Worm (Caenorhabditis elegans) whole organism, L2 larva: ENCODE data around the gene F53F1.6.

ENCODE experiments used
- C34F6.9 ChIP-seq: fragments of 150-350 bp; optimal IDR thresholded peaks from 2 replicates; lab custom pipeline; 2014; ENCODE audit warnings: missing biosample characterization, missing genetic modification characterization
- F13H6.1 ChIP-seq: sonication (generic microtip); optimal IDR thresholded peaks from 2 replicates; lab custom pipeline; 2016; ENCODE audit warnings: missing genetic modification characterization, missing compliant biosample characterization
- R02D3.7 ChIP-seq: fragments of 150-350 bp; optimal IDR thresholded peaks from 2 replicates; lab custom pipeline; 2014; ENCODE audit warnings: missing biosample characterization, missing genetic modification characterization
- Y55F3AM.14 ChIP-seq: fragments of 200-800 bp; sonication (Bioruptor generic); optimal IDR thresholded peaks from 2 replicates; lab custom pipeline; 2018; ENCODE audit warnings: mild to moderate bottlenecking, missing genetic modification characterization, missing compliant biosample characterization
- ZK546.5 ChIP-seq: sonication (generic microtip); optimal IDR thresholded peaks from 2 replicates; lab custom pipeline; 2017; ENCODE audit warnings: missing biosample characterization, missing genetic modification characterization
- alr-1 ChIP-seq: fragments of 150-350 bp; optimal IDR thresholded peaks from 2 replicates; lab custom pipeline; 2014; ENCODE audit warnings: missing biosample characterization, missing genetic modification characterization
- aly-2 ChIP-seq: fragments of 150-350 bp; optimal IDR thresholded peaks from 2 replicates; lab custom pipeline; 2014; ENCODE audit warnings: missing biosample characterization, missing genetic modification characterization
- ama-1 ChIP-seq: fragments of 150-350 bp; optimal IDR thresholded peaks from 2 replicates; lab custom pipeline; 2018; ENCODE audit warnings: inconsistent platforms
- ceh-16 ChIP-seq: fragments of 150-350 bp; optimal IDR thresholded peaks from 2 replicates; lab custom pipeline; 2014; ENCODE audit warnings: missing biosample characterization, missing genetic modification characterization
- ceh-82 ChIP-seq: fragments of 150-350 bp; optimal IDR thresholded peaks from 2 replicates; lab custom pipeline; 2014; ENCODE audit warnings: missing biosample characterization, missing genetic modification characterization
- crh-2 ChIP-seq: sonication (generic microtip); optimal IDR thresholded peaks from 2 replicates; lab custom pipeline; 2017; ENCODE audit warnings: missing biosample characterization, missing genetic modification characterization
- dmd-4 ChIP-seq: sonication (generic microtip); optimal IDR thresholded peaks from 2 replicates; lab custom pipeline; 2017; ENCODE audit warnings: missing biosample characterization, missing genetic modification characterization
- egl-27 ChIP-seq: sonication (generic microtip); optimal IDR thresholded peaks from 3 replicates; lab custom pipeline; 2017; ENCODE audit warnings: missing biosample characterization, missing genetic modification reagents, missing genetic modification characterization
- elt-1 ChIP-seq: fragments of 150-350 bp; optimal IDR thresholded peaks from 2 replicates; lab custom pipeline; 2014; ENCODE audit warnings: missing biosample characterization, missing genetic modification characterization
- elt-3 ChIP-seq: sonication (generic microtip); optimal IDR thresholded peaks from 2 replicates; lab custom pipeline; 2017; ENCODE audit warnings: missing biosample characterization, missing genetic modification characterization
- gmeb-1 ChIP-seq: fragments of 150-350 bp; optimal IDR thresholded peaks from 2 replicates; lab custom pipeline; 2014; ENCODE audit warnings: missing biosample characterization, missing genetic modification characterization
- lin-11 ChIP-seq: fragments of 150-350 bp; sonication (generic microtip); optimal IDR thresholded peaks from 2 replicates; lab custom pipeline; 2014; ENCODE audit warnings: missing biosample characterization, missing genetic modification characterization, inconsistent platforms, mixed read lengths
- lin-39 ChIP-seq: fragments of 150-350 bp; optimal IDR thresholded peaks from 2 replicates; lab custom pipeline; 2014; ENCODE audit warnings: missing biosample characterization, missing genetic modification reagents, missing genetic modification characterization
- lsy-2 ChIP-seq, 2 experiments: fragments of 150-350 bp in 1 of 2; sonication (generic microtip) in 1 of 2; optimal IDR thresholded peaks; 2 replicates each; lab custom pipeline; 2014 to 2017; ENCODE audit warnings: missing biosample characterization in 2 of 2, missing genetic modification characterization in 2 of 2
- mab-5 ChIP-seq: fragments of 150-350 bp; optimal IDR thresholded peaks from 2 replicates; lab custom pipeline; 2014; ENCODE audit warnings: missing biosample characterization, missing genetic modification characterization
- mbf-1 ChIP-seq: sonication (generic microtip); optimal IDR thresholded peaks from 2 replicates; lab custom pipeline; 2017; ENCODE audit warnings: missing biosample characterization, missing genetic modification characterization
- mdl-1 ChIP-seq, 2 experiments: fragments of 150-350 bp in 1 of 2; sonication (generic microtip) in 1 of 2; optimal IDR thresholded peaks; 2 replicates each; lab custom pipeline; 2017; ENCODE audit warnings: missing biosample characterization in 2 of 2, missing genetic modification characterization in 2 of 2
- nhr-11 ChIP-seq: fragments of 150-350 bp; optimal IDR thresholded peaks from 2 replicates; lab custom pipeline; 2014; ENCODE audit warnings: missing biosample characterization, missing genetic modification characterization
- nhr-12 ChIP-seq: fragments of 150-350 bp; optimal IDR thresholded peaks from 2 replicates; lab custom pipeline; 2014; ENCODE audit warnings: missing biosample characterization, missing genetic modification characterization
- nhr-129 ChIP-seq: fragments of 150-350 bp; optimal IDR thresholded peaks from 2 replicates; lab custom pipeline; 2014; ENCODE audit warnings: missing biosample characterization, missing genetic modification characterization
- nhr-21 ChIP-seq: fragments of 150-350 bp; optimal IDR thresholded peaks from 2 replicates; lab custom pipeline; 2014; ENCODE audit warnings: missing biosample characterization, missing genetic modification characterization
- nhr-23 ChIP-seq: fragments of 150-350 bp; optimal IDR thresholded peaks from 2 replicates; lab custom pipeline; 2014; ENCODE audit warnings: missing biosample characterization, missing genetic modification reagents, missing genetic modification characterization
- nhr-237 ChIP-seq: fragments of 150-350 bp; optimal IDR thresholded peaks from 2 replicates; lab custom pipeline; 2014; ENCODE audit warnings: missing biosample characterization, missing genetic modification characterization
- nhr-6 ChIP-seq: fragments of 150-350 bp; optimal IDR thresholded peaks from 2 replicates; lab custom pipeline; 2014; ENCODE audit warnings: missing biosample characterization, missing genetic modification characterization
- peb-1 ChIP-seq: fragments of 150-350 bp; optimal IDR thresholded peaks from 2 replicates; lab custom pipeline; 2014; ENCODE audit warnings: missing biosample characterization, missing genetic modification characterization
- sem-4 ChIP-seq: fragments of 150-350 bp; optimal IDR thresholded peaks from 2 replicates; lab custom pipeline; 2014; ENCODE audit warnings: missing biosample characterization, missing genetic modification reagents, missing genetic modification characterization
- skn-1 ChIP-seq: sonication (generic microtip); optimal IDR thresholded peaks from 2 replicates; lab custom pipeline; 2017; ENCODE audit warnings: missing biosample characterization, missing genetic modification characterization
- sma-3 ChIP-seq: sonication (generic microtip); optimal IDR thresholded peaks from 2 replicates; lab custom pipeline; 2016; ENCODE audit warnings: missing genetic modification reagents, missing genetic modification characterization, missing compliant biosample characterization
- sma-9 ChIP-seq, 2 experiments: fragments of 150-350 bp in 1 of 2; sonication (generic microtip) in 1 of 2; optimal IDR thresholded peaks; 2 replicates each; lab custom pipeline; 2014 to 2016; ENCODE audit warnings: missing genetic modification characterization in 2 of 2, mild to moderate bottlenecking in 1 of 2, missing biosample characterization in 1 of 2, missing compliant biosample characterization in 1 of 2, missing genetic modification reagents in 1 of 2, moderate library complexity in 1 of 2
- snpc-4 ChIP-seq: fragments of 150-350 bp; optimal IDR thresholded peaks from 2 replicates; lab custom pipeline; 2014; ENCODE audit warnings: missing biosample characterization, missing genetic modification characterization
- ztf-1 ChIP-seq: fragments of 200-800 bp; sonication (Bioruptor generic); conservative IDR thresholded peaks from 2 replicates; pipeline ENCODE4 v1.3.6; 2022; ENCODE audit warnings: missing genetic modification characterization, missing compliant biosample characterization
- ztf-4 ChIP-seq: fragments of 150-350 bp; optimal IDR thresholded peaks from 2 replicates; lab custom pipeline; 2014; ENCODE audit warnings: missing biosample characterization, missing genetic modification characterization

Gene F53F1.6

DNA sequence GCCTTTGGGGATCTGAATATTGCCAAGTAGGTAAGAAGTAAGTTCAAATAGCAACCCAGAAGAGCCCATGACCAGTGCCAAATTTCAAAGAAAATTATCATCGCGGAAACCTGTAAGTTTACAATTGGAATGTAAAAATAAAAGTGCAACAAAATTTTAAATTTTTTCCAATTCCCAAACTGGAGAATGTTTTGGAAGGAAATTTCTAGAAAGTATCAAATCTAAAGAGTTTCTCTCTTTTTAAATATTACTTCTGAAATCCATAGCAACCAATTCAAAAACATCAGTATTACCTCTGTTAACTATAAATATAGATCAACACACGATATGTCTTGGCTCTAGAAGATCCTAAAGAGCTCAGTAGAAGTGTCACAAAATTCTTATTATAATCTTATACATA, 11.2 kb upstream of the F53F1.6 start, which contains the start of gene srd-19:
srd-19 (minus strand) TSS at position 101 of the 400 bp plus-strand sequence.
- no peak for TF ChIP-seq ceh-16 (tag; lab: Kevin White, UChicago)
- no peak for TF ChIP-seq elt-3 (tag; lab: Kevin White, UChicago)
- TF ChIP-seq dmd-4 (tag; lab: Kevin White, UChicago): no peak
- TF ChIP-seq peb-1: no peak
- no peak for TF ChIP-seq sma-9 (GFP tag; optimal IDR thresholded peaks at IDR 0.05; lab: Kevin White, UChicago)
- TF ChIP-seq sma-9 (tag; optimal IDR thresholded peaks at IDR 0.05; lab: Kevin White, UChicago): no peak
- no peak for TF ChIP-seq elt-1 (tag; lab: Kevin White, UChicago)
- TF ChIP-seq nhr-21: no peak
- no peak for TF ChIP-seq mab-5 (tag; lab: Kevin White, UChicago)
- TF ChIP-seq snpc-4 (tag; lab: Kevin White, UChicago): no peak
- no peak for TF ChIP-seq ztf-1 (GFP tag; lab: Robert Waterston, UW)

DNA sequence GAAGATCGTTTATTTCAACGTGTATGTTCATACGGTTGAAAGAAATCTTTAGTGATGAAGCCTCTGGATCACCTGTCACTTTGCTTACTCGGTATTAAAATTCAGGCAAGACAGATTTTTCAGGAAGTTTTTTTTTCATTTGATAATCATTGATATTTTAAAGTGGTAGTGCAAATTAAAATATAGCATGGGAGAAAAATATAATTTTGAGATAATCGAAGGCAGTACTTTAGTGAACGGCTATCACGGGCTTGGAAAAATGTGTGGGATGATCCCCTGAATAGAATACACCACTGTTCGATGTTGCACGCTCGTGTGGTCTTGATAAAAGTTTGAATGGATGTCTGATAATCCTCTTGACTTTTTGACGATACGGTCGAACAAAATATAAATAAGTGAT, 10.0 kb upstream of the F53F1.6 start:
- TF ChIP-seq dmd-4 (tag; lab: Kevin White, UChicago) (no peak), ZK546.5 (no peak), nhr-129 (tag; lab: Kevin White, UChicago) (no peak), nhr-23 (tag; lab: Kevin White, UChicago) (no peak), mdl-1 (tag; optimal IDR thresholded peaks at IDR 0.05; lab: Kevin White, UChicago) (no peak), C34F6.9 (no peak), gmeb-1 (no peak), nhr-21 (no peak), mab-5 (tag; lab: Kevin White, UChicago) (no peak), ama-1 (no peak), ztf-4 (tag; lab: Kevin White, UChicago) (no peak), crh-2 (tag; lab: Kevin White, UChicago) (no peak), Y55F3AM.14 (no peak), nhr-12 (no peak), nhr-11 (no peak), lin-11 (tag; lab: Kevin White, UChicago) (no peak), ceh-82 (no peak)
- TF ChIP-seq, all 48 proteins: peak for 0

DNA sequence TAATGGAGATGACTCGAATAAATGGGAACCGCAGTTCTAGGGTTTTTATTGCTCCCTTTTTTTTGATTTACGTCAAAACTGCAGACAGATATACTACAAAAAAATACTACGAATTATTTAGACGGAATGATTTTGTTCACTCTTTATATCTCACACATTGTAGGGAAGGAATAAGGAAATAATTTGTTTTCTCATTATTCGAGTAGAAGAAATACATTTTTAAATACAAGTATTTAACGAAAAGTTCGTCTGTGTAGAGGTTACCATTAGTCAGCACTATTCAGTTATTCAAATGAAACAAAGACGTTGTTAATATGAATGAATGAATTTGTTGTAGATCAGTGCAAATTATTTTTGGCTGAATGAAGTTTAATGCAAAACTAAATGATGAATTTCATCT, 9.4 kb upstream of the F53F1.6 start, which contains the start of gene srd-18:
srd-18 (minus strand) TSS at position 101 of the 400 bp plus-strand sequence.
- TF ChIP-seq egl-27 (tag; lab: Kevin White, UChicago): no peak
- TF ChIP-seq lsy-2 (tag; optimal IDR thresholded peaks at IDR 0.05; lab: Kevin White, UChicago): no peak
- no peak for TF ChIP-seq skn-1
- TF ChIP-seq sma-9 (GFP tag; optimal IDR thresholded peaks at IDR 0.05; lab: Kevin White, UChicago): no peak
- TF ChIP-seq sma-9 (tag; optimal IDR thresholded peaks at IDR 0.05; lab: Kevin White, UChicago): no peak
- TF ChIP-seq lin-11 (tag; lab: Kevin White, UChicago): no peak
- no peak for TF ChIP-seq lin-39 (tag; lab: Kevin White, UChicago)
- TF ChIP-seq R02D3.7 (tag; lab: Kevin White, UChicago): no peak
- TF ChIP-seq elt-1 (tag; lab: Kevin White, UChicago): no peak
- no peak for TF ChIP-seq sem-4 (tag; lab: Kevin White, UChicago)
- no peak for TF ChIP-seq dmd-4 (tag; lab: Kevin White, UChicago)
- TF ChIP-seq F13H6.1 (tag; lab: Kevin White, UChicago): no peak
- no peak for TF ChIP-seq nhr-21
- no peak for TF ChIP-seq alr-1 (tag; lab: Kevin White, UChicago)
- TF ChIP-seq, all 48 proteins: peak for 0

DNA sequence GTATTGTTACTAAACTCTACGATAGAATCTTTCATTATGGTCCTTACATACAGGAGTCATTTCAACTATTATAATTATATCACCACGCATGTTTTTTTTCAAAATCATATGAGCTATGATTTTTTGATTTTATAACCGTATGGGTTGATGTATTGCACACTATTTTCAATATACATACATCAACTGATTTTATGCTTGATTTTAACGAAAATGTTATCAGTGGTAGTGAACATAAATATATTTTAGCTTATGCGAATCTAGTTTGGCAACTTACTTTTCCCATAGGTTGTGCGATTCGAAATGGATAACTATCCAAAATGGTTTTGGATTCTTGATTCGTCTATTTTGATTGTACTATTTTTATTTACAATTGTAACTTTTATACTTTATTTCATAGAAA, 6.2 kb upstream of the F53F1.6 start, which contains the start of gene srv-10:
srv-10 (plus strand) TSS at position 301 of the 400 bp plus-strand sequence.
- TF ChIP-seq sma-9 (GFP tag; optimal IDR thresholded peaks at IDR 0.05; lab: Kevin White, UChicago): no peak
- no peak for TF ChIP-seq sma-9 (tag; optimal IDR thresholded peaks at IDR 0.05; lab: Kevin White, UChicago)
- TF ChIP-seq mbf-1: no peak
- no peak for TF ChIP-seq nhr-12
- TF ChIP-seq R02D3.7 (tag; lab: Kevin White, UChicago): no peak

DNA sequence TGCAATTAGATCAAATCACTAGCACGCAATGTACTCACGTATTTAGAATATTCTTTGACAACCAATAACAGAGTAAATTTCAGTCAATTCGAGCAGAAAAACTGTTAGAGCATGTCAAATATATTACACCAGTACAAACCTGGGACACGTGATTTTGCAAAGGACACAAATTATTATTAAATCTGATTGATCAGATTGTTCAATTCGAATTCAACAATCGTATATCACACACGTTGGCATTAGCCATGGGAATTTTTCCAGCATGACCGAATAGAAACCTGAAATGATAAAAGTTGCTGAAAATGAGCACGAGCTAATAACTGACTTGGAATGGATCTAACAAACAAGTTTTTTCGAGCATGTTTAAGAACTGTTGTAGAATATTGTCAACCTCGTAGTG, 5.6 kb upstream of the F53F1.6 start, which contains the start of gene srv-9:
srv-9 (minus strand) TSS at position 101 of the 400 bp plus-strand sequence.
- TF ChIP-seq egl-27 (tag; lab: Kevin White, UChicago) (no peak), alr-1 (tag; lab: Kevin White, UChicago) (no peak), elt-3 (tag; lab: Kevin White, UChicago) (no peak), nhr-6 (tag; lab: Kevin White, UChicago) (no peak), nhr-11 (no peak), nhr-21 (no peak), F13H6.1 (tag; lab: Kevin White, UChicago) (no peak), nhr-237 (tag; lab: Kevin White, UChicago) (no peak), aly-2 (tag; lab: Kevin White, UChicago) (no peak), Y55F3AM.14 (no peak), sma-3 (GFP tag; lab: Kevin White, UChicago) (no peak)
